Fruit fly (Drosophila melanogaster) whole organism, adult: Measurements from ENCODE around the gene Or67a.
A peak's percentile ranks its signal among the peaks of the same experiment; 100 is the strongest.

Experiments used
- CG11617 ChIP-seq: fragments of 200-800 bp; sonication (Bioruptor generic); optimal IDR thresholded peaks from 2 replicates; lab custom pipeline; 2017; ENCODE audit warnings: mild to moderate bottlenecking, missing biosample characterization, missing genetic modification reagents, missing genetic modification characterization
- CG12768 ChIP-seq: fragments of 200-800 bp; sonication (Bioruptor generic); optimal IDR thresholded peaks from 2 replicates; lab custom pipeline; 2017; ENCODE audit warnings: missing biosample characterization, missing genetic modification characterization, mild to moderate bottlenecking, moderate library complexity, missing genetic modification reagents
- CG14711 ChIP-seq: fragments of 200-800 bp; sonication (Bioruptor generic); optimal IDR thresholded peaks from 2 replicates; lab custom pipeline; 2018; ENCODE audit warnings: missing biosample characterization, mild to moderate bottlenecking, missing genetic modification characterization, moderate library complexity
- CG1620 ChIP-seq: fragments of 200-800 bp; sonication (Bioruptor generic); optimal IDR thresholded peaks from 2 replicates; lab custom pipeline; 2016; ENCODE audit warnings: missing biosample characterization, missing genetic modification characterization
- CG33017 ChIP-seq: fragments of 200-800 bp; sonication (Bioruptor generic); optimal IDR thresholded peaks from 2 replicates; lab custom pipeline; 2018; ENCODE audit warnings: missing biosample characterization, mild to moderate bottlenecking, missing genetic modification characterization, moderate library complexity
- CG5204 ChIP-seq: fragments of 200-800 bp; sonication (Bioruptor generic); optimal IDR thresholded peaks from 2 replicates; lab custom pipeline; 2016; ENCODE audit warnings: missing biosample characterization, missing genetic modification characterization
- CG7045 ChIP-seq: fragments of 200-800 bp; sonication (Bioruptor generic); optimal IDR thresholded peaks from 2 replicates; lab custom pipeline; 2017; ENCODE audit warnings: missing biosample characterization, mild to moderate bottlenecking, missing genetic modification characterization
- CG7101 ChIP-seq: fragments of 200-800 bp; sonication (Bioruptor generic); optimal IDR thresholded peaks from 2 replicates; lab custom pipeline; 2018; ENCODE audit warnings: missing biosample characterization, mild to moderate bottlenecking, missing genetic modification characterization, moderate library complexity
- Clk ChIP-seq: fragments of 200-800 bp; sonication (Bioruptor generic); optimal IDR thresholded peaks from 2 replicates; lab custom pipeline; 2017; ENCODE audit warnings: missing biosample characterization, missing genetic modification characterization
- Crg-1 ChIP-seq: fragments of 200-800 bp; sonication (Bioruptor generic); optimal IDR thresholded peaks from 2 replicates; lab custom pipeline; 2016; ENCODE audit warnings: missing biosample characterization, missing genetic modification characterization
- Hr96 ChIP-seq: fragments of 200-800 bp; sonication (Bioruptor generic); optimal IDR thresholded peaks from 2 replicates; lab custom pipeline; 2016; ENCODE audit warnings: missing biosample characterization, missing genetic modification characterization
- Mnt ChIP-seq: fragments of 200-800 bp; sonication (Bioruptor generic); optimal IDR thresholded peaks from 2 replicates; lab custom pipeline; 2016; ENCODE audit warnings: missing biosample characterization, mild to moderate bottlenecking, missing genetic modification characterization
- bab1 ChIP-seq: fragments of 200-800 bp; sonication (Bioruptor generic); optimal IDR thresholded peaks from 3 replicates; lab custom pipeline; 2019; ENCODE audit warnings: missing biosample characterization, mild to moderate bottlenecking, missing genetic modification characterization, moderate library complexity
- cic ChIP-seq: fragments of 200-800 bp; sonication (Bioruptor generic); optimal IDR thresholded peaks from 2 replicates; lab custom pipeline; 2017; ENCODE audit warnings: missing biosample characterization, mild to moderate bottlenecking, missing genetic modification characterization, moderate library complexity
- cnc ChIP-seq, 2 experiments: fragments of >200 bp; optimal IDR thresholded peaks; 2 replicates each; lab custom pipeline; 2017
- kay ChIP-seq: fragments of 200-800 bp; sonication (Bioruptor generic); peaks from one replicate; lab custom pipeline; 2016; ENCODE audit warnings: missing biosample characterization, missing genetic modification characterization, borderline replicate concordance
- ovo ChIP-seq: fragments of 200-800 bp; sonication (Bioruptor generic); optimal IDR thresholded peaks from 2 replicates; lab custom pipeline; 2016; ENCODE audit warnings: missing biosample characterization, missing genetic modification characterization
- pad ChIP-seq: fragments of 200-800 bp; sonication (Bioruptor generic); optimal IDR thresholded peaks from 3 replicates; lab custom pipeline; 2017; ENCODE audit warnings: missing biosample characterization, missing genetic modification characterization, mild to moderate bottlenecking, moderate library complexity, missing genetic modification reagents
- tj ChIP-seq: fragments of 200-800 bp; sonication (Bioruptor generic); optimal IDR thresholded peaks from 3 replicates; lab custom pipeline; 2017; ENCODE audit warnings: missing biosample characterization, mild to moderate bottlenecking, missing genetic modification characterization, moderate library complexity
- toe ChIP-seq: fragments of 200-800 bp; sonication (Bioruptor generic); optimal IDR thresholded peaks from 2 replicates; lab custom pipeline; 2016; ENCODE audit warnings: missing biosample characterization, missing genetic modification characterization

Or67a gene

DNA sequence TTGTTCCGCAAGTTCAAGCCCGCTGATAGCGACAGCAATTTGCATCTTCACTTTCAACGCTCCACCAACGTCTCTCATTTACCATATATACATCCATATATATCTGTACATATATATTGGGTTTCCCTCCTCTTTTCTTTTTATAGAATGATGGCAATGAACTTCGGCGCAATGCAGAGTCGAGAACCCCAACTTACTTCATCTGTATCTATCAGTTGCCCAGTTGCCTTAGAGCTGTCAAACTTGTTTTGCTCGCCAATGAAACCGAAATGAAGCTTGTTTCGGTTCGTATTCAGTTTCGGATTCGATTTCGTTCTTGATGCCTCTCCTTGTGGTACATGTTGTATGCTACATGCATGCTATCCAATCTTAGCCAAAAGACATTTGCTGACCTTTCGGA, at the start of gene Or67a:
TSS of gene Or67a (plus strand) at position 233 of the 400 bp plus-strand sequence.
- TF ChIP-seq Clk (GFP tag; lab: Kevin White, UChicago) (no peak), CG1620 (no peak), cic (no peak), CG7101 (tag; lab: Kevin White, UChicago) (no peak), CG12768 (GFP tag; lab: Kevin White, UChicago) (no peak), tj (no peak), toe (no peak), CG14711 (tag; lab: Kevin White, UChicago) (no peak), CG5204 (GFP tag; lab: Kevin White, UChicago) (no peak), Mnt (GFP tag; lab: Kevin White, UChicago) (no peak), cnc (optimal IDR thresholded peaks at IDR 0.05; lab: Kevin White, UChicago) (no peak), Hr96 (no peak), CG33017 (tag; lab: Kevin White, UChicago) (no peak), CG7045 (GFP tag; lab: Kevin White, UChicago) (no peak), kay (no peak), pad (GFP tag; lab: Kevin White, UChicago) (no peak), ovo (GFP tag; lab: Kevin White, UChicago) (no peak)

DNA sequence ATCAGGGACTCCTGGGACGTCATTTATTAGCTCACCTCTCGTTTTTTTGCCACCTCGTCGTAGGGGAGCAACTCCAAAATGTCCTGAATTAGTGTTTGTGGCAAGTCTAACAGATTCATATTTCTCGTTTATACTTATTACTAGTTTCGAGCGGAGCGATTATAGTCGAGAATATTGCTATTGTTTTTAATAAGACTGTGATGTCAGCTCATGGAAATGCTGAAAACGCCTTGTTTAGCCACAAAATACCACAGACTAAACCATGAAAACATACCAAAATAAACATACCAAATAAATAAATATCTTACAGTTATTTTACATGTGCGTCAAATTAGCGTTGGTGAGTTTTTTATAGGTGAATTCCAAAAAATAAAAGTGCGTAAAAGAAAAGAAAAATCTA, 41.3 kb upstream of the Or67a start, which contains the start of gene pall:
TSS of gene pall (minus strand) at position 205 of the 400 bp plus-strand sequence.
- TF ChIP-seq CG7101 (tag; lab: Kevin White, UChicago) = peak; percentile 12
- TF ChIP-seq CG7045 (GFP tag; lab: Kevin White, UChicago) = no peak
- TF ChIP-seq Mnt (GFP tag; lab: Kevin White, UChicago) = peak; percentile 10
- no peak for TF ChIP-seq CG5204 (GFP tag; lab: Kevin White, UChicago)
- TF ChIP-seq Crg-1 (GFP tag; lab: Kevin White, UChicago) = no peak
- no peak for TF ChIP-seq CG14711 (tag; lab: Kevin White, UChicago)
- TF ChIP-seq ovo (GFP tag; lab: Kevin White, UChicago) = no peak
- TF ChIP-seq toe = no peak
- TF ChIP-seq Clk (GFP tag; lab: Kevin White, UChicago) = no peak
- no peak for TF ChIP-seq CG11617 (GFP tag; lab: Kevin White, UChicago)
- no peak for TF ChIP-seq CG12768 (GFP tag; lab: Kevin White, UChicago)
- TF ChIP-seq pad (GFP tag; lab: Kevin White, UChicago) = no peak
- TF ChIP-seq bab1 (GFP tag; lab: Kevin White, UChicago) = peak; percentile 56
- no peak for TF ChIP-seq CG33017 (tag; lab: Kevin White, UChicago)
- no peak for TF ChIP-seq Hr96

DNA sequence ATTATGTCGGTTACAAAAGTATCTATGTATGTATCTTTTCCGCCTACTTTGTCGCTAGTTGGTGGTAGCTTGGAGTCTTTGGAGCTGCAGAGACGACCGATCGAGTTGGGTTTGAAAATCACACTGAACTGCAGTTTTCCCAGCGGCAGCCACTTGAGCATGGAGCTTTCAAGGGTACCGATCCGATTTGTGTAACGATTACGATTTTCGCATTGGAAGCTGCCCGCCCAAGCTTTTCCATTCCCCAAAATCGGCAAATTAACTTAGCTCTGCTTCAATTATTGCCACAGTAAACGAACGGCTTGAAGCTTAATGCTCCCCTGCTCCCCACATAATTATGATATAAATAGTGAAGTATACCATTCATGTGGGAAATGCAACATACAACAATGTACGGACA, 39.7 kb upstream of the Or67a start, which contains the start of gene CG32036:
TSS of gene CG32036 (minus strand) at position 101 of the 400 bp plus-strand sequence.
- TF ChIP-seq CG14711 (tag; lab: Kevin White, UChicago) = no peak

DNA sequence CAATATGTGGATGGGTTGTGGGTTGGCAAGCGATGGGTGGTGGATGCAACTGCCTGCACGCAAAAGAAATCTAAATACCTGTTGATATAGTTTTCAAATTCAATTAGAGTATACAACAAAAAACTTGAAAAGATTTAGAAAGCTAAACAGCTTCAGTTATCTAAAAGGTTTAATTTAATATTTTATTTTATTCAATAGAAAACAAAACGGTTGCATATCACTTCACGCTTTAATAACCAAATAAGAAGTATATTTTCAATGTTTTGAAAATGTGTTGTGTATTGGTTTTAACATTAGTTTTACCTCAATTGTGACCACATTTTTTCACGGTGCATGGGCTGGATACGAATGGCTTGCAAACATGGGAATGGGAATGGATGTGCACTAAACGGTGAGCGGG, 39.2 kb upstream of the Or67a start:
- TF ChIP-seq Clk (GFP tag; lab: Kevin White, UChicago) = no peak
- TF ChIP-seq CG7101 (tag; lab: Kevin White, UChicago) = no peak
- no peak for TF ChIP-seq toe
- TF ChIP-seq CG5204 (GFP tag; lab: Kevin White, UChicago) = no peak
- TF ChIP-seq CG12768 (GFP tag; lab: Kevin White, UChicago) = no peak
- no peak for TF ChIP-seq bab1 (GFP tag; lab: Kevin White, UChicago)
- no peak for TF ChIP-seq CG1620
- no peak for TF ChIP-seq CG14711 (tag; lab: Kevin White, UChicago)
- no peak for TF ChIP-seq kay
- TF ChIP-seq Crg-1 (GFP tag; lab: Kevin White, UChicago) = no peak
- no peak for TF ChIP-seq cic
- no peak for TF ChIP-seq tj
- no peak for TF ChIP-seq CG11617 (GFP tag; lab: Kevin White, UChicago)

DNA sequence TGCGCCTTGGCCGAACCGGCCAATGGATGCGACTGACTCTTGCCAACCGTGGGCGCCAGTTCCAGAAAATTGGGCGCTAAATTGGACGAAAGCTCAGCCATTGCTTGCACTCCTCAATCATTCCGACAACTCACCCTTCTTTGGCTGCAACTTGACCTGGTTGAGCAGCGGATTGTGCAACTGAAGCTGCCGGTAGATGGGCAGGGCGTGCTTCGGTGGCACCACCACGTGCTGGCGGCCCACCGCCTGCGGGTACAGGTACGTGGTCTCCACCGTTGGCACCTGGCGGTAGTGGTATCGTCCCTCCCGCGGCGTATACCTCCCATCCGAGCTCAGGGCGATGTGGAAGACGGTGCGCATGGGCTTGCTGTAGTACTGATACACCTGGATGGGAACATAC, 38.4 kb upstream of the Or67a start:
- TF ChIP-seq cic (no peak), CG5204 (GFP tag; lab: Kevin White, UChicago) (no peak), cnc (optimal IDR thresholded peaks at IDR 0.05; lab: Kevin White, UChicago) (no peak), ovo (GFP tag; lab: Kevin White, UChicago) (no peak), CG33017 (tag; lab: Kevin White, UChicago) (no peak), CG7101 (tag; lab: Kevin White, UChicago) (no peak)

DNA sequence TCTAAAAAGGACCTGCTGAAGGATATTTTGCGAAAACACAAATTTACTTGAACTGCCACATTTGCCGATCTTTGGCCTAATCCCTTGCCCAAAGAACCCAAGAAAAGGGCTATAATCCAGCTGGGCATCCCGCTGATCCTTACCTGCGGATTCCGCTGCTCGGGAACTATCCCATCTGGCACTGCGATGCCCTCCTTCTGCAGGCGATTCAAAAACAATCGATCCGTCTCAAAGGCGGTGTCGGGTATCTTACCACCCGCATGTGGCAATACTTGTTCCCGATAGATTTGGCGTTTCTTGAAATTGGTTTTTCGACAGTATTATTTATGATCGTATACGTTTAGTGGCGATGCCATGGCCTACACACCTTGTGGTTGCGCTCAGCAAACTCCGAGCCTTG, 37.5 kb upstream of the Or67a start:
- TF ChIP-seq tj (no peak), pad (GFP tag; lab: Kevin White, UChicago) (no peak), CG12768 (GFP tag; lab: Kevin White, UChicago) (no peak), CG7045 (GFP tag; lab: Kevin White, UChicago) (no peak), CG11617 (GFP tag; lab: Kevin White, UChicago) (no peak), Crg-1 (GFP tag; lab: Kevin White, UChicago) (no peak), ovo (GFP tag; lab: Kevin White, UChicago) (no peak), cic (no peak), CG5204 (GFP tag; lab: Kevin White, UChicago) (no peak), cnc (optimal IDR thresholded peaks at IDR 0.05; lab: Kevin White, UChicago) (no peak), toe (no peak), bab1 (GFP tag; lab: Kevin White, UChicago) (no peak), Hr96 (no peak), Clk (GFP tag; lab: Kevin White, UChicago) (no peak), kay (no peak), CG1620 (no peak), CG14711 (tag; lab: Kevin White, UChicago) (no peak), CG33017 (tag; lab: Kevin White, UChicago) (no peak), CG7101 (tag; lab: Kevin White, UChicago) (no peak), Mnt (GFP tag; lab: Kevin White, UChicago) (no peak)
